Fruit fly (Drosophila melanogaster) whole organism, embryonic: Measurements from ENCODE around the gene CG14984.

ENCODE experiments used
- Blimp-1 ChIP-seq: fragments of 200-800 bp; sonication (Bioruptor generic); optimal IDR thresholded peaks from 3 replicates; lab custom pipeline; 2018; ENCODE audit warnings: missing biosample characterization, missing genetic modification characterization, mild to moderate bottlenecking, moderate library complexity, missing genetic modification reagents
- C15 ChIP-seq: fragments of 200-800 bp; sonication (Bioruptor generic); IDR thresholded peaks from 3 replicates; pipeline ENCODE4 v1.3.6; 2022; ENCODE audit warnings: missing biosample characterization, missing genetic modification characterization
- CG10979 ChIP-seq: fragments of 200-800 bp; sonication (Bioruptor generic); optimal IDR thresholded peaks from 2 replicates; lab custom pipeline; 2018; ENCODE audit warnings: missing biosample characterization, mild to moderate bottlenecking, missing genetic modification characterization, moderate library complexity
- CG12104 ChIP-seq: fragments of 200-800 bp; sonication (Bioruptor generic); optimal IDR thresholded peaks from 3 replicates; lab custom pipeline; 2016; ENCODE audit warnings: missing biosample characterization, missing genetic modification characterization
- CG13775 ChIP-seq: fragments of 200-800 bp; sonication (Bioruptor generic); optimal IDR thresholded peaks from 3 replicates; lab custom pipeline; 2017; ENCODE audit warnings: missing biosample characterization, mild to moderate bottlenecking, missing genetic modification characterization
- CG14710 ChIP-seq: fragments of 200-800 bp; sonication (Bioruptor generic); optimal IDR thresholded peaks from 3 replicates; lab custom pipeline; 2019; ENCODE audit warnings: missing biosample characterization, mild to moderate bottlenecking, missing genetic modification characterization, moderate library complexity
- CG1529 ChIP-seq: fragments of 200-800 bp; sonication (Bioruptor generic); optimal IDR thresholded peaks from 3 replicates; lab custom pipeline; 2018; ENCODE audit warnings: missing biosample characterization, missing genetic modification characterization
- CG15479 ChIP-seq: fragments of 200-800 bp; sonication (Bioruptor generic); optimal IDR thresholded peaks from 3 replicates; lab custom pipeline; 2019; ENCODE audit warnings: missing biosample characterization, mild to moderate bottlenecking, missing genetic modification characterization, moderate library complexity
- CG15696 ChIP-seq: fragments of 200-800 bp; sonication (Bioruptor generic); optimal IDR thresholded peaks from 2 replicates; lab custom pipeline; 2019; ENCODE audit warnings: missing biosample characterization, mild to moderate bottlenecking, missing genetic modification characterization, moderate library complexity
- CG16815 ChIP-seq: fragments of 200-800 bp; sonication (Bioruptor generic); optimal IDR thresholded peaks from 3 replicates; lab custom pipeline; 2017; ENCODE audit warnings: missing biosample characterization, mild to moderate bottlenecking, missing genetic modification characterization
- CG18262 ChIP-seq: fragments of 200-800 bp; optimal IDR thresholded peaks from 3 replicates; lab custom pipeline; 2019; ENCODE audit warnings: missing biosample characterization, mild to moderate bottlenecking, missing genetic modification characterization, moderate library complexity
- CG2202 ChIP-seq: fragments of 200-800 bp; sonication (Bioruptor generic); optimal IDR thresholded peaks from 2 replicates; lab custom pipeline; 2018; ENCODE audit warnings: missing biosample characterization, mild to moderate bottlenecking, missing genetic modification characterization
- CG2678 ChIP-seq: fragments of 200-800 bp; sonication (Bioruptor generic); optimal IDR thresholded peaks from 3 replicates; lab custom pipeline; 2019; ENCODE audit warnings: missing biosample characterization, mild to moderate bottlenecking, missing genetic modification characterization, moderate library complexity
- CG2712 ChIP-seq: fragments of 200-800 bp; optimal IDR thresholded peaks from 3 replicates; lab custom pipeline; 2019; ENCODE audit warnings: missing biosample characterization, mild to moderate bottlenecking, missing genetic modification characterization, moderate library complexity
- CG33213 ChIP-seq: fragments of 200-800 bp; sonication (Bioruptor generic); optimal IDR thresholded peaks from 3 replicates; lab custom pipeline; 2016; ENCODE audit warnings: missing biosample characterization, missing genetic modification characterization
- CG5245 ChIP-seq: fragments of 200-800 bp; sonication (Bioruptor generic); optimal IDR thresholded peaks from 3 replicates; lab custom pipeline; 2016; ENCODE audit warnings: missing biosample characterization, missing genetic modification characterization
- CG6175 ChIP-seq: fragments of 200-800 bp; sonication (Bioruptor generic); IDR thresholded peaks from 3 replicates; pipeline ENCODE4 v1.3.6; 2022; ENCODE audit warnings: missing biosample characterization, missing genetic modification characterization
- CG8388 ChIP-seq: fragments of 200-800 bp; sonication (Bioruptor generic); optimal IDR thresholded peaks from 2 replicates; lab custom pipeline; 2019; ENCODE audit warnings: missing biosample characterization, mild to moderate bottlenecking, missing genetic modification characterization, moderate library complexity
- CG8765 ChIP-seq: fragments of 200-800 bp; sonication (Bioruptor generic); IDR thresholded peaks from 2 replicates; pipeline ENCODE4 v1.3.6; 2022; ENCODE audit warnings: missing biosample characterization, missing genetic modification characterization
- CG9215 ChIP-seq: fragments of 200-800 bp; sonication (Bioruptor generic); IDR thresholded peaks from 2 replicates; pipeline ENCODE4 v1.3.6; 2022; ENCODE audit warnings: missing biosample characterization, missing genetic modification characterization
- CG9727 ChIP-seq: fragments of 200-800 bp; sonication (Bioruptor generic); optimal IDR thresholded peaks from 3 replicates; lab custom pipeline; 2017; ENCODE audit warnings: missing biosample characterization, mild to moderate bottlenecking, missing genetic modification characterization
- Chrac-16 ChIP-seq: fragments of 200-800 bp; sonication (Bioruptor generic); optimal IDR thresholded peaks from 3 replicates; lab custom pipeline; 2016; ENCODE audit warnings: missing biosample characterization, missing genetic modification characterization
- Dip3 ChIP-seq: fragments of 200-800 bp; sonication (Bioruptor generic); optimal IDR thresholded peaks from 3 replicates; lab custom pipeline; 2016; ENCODE audit warnings: missing biosample characterization, missing genetic modification characterization
- Hand ChIP-seq: fragments of 200-800 bp; sonication (Bioruptor generic); optimal IDR thresholded peaks from 2 replicates; lab custom pipeline; 2017; ENCODE audit warnings: mild to moderate bottlenecking, missing biosample characterization, missing genetic modification reagents, missing genetic modification characterization
- Hmr ChIP-seq: fragments of 200-800 bp; sonication (Bioruptor generic); optimal IDR thresholded peaks from 3 replicates; lab custom pipeline; 2017; ENCODE audit warnings: mild to moderate bottlenecking, missing biosample characterization, missing genetic modification reagents, missing genetic modification characterization
- Mad ChIP-seq: fragments of 200-800 bp; sonication (Bioruptor generic); optimal IDR thresholded peaks from 2 replicates; lab custom pipeline; 2016; ENCODE audit warnings: missing biosample characterization, missing genetic modification characterization
- NK7.1 ChIP-seq: fragments of 200-800 bp; sonication (Bioruptor generic); optimal IDR thresholded peaks from 3 replicates; lab custom pipeline; 2016; ENCODE audit warnings: missing biosample characterization, missing genetic modification characterization
- ac ChIP-seq: fragments of 200-800 bp; sonication (Bioruptor generic); optimal IDR thresholded peaks from 3 replicates; lab custom pipeline; 2017; ENCODE audit warnings: missing biosample characterization, mild to moderate bottlenecking, missing genetic modification characterization
- ara ChIP-seq: fragments of 200-800 bp; sonication (Bioruptor generic); IDR thresholded peaks from 2 replicates; pipeline ENCODE4 v1.3.6; 2022; ENCODE audit warnings: missing biosample characterization, missing genetic modification characterization
- az2 ChIP-seq: fragments of 200-800 bp; sonication (Bioruptor generic); optimal IDR thresholded peaks from 3 replicates; lab custom pipeline; 2016; ENCODE audit warnings: missing biosample characterization, missing genetic modification characterization
- cato ChIP-seq: fragments of 200-800 bp; sonication (Bioruptor generic); optimal IDR thresholded peaks from 2 replicates; lab custom pipeline; 2016; ENCODE audit warnings: missing biosample characterization, missing genetic modification characterization, borderline replicate concordance
- chif ChIP-seq, 2 experiments: fragments of 200-800 bp; sonication (Bioruptor generic); optimal IDR thresholded peaks; 3 replicates each; lab custom pipeline; 2016; ENCODE audit warnings: missing biosample characterization in 2 of 2, missing genetic modification characterization in 2 of 2
- fd102C ChIP-seq: fragments of 200-800 bp; sonication (Bioruptor generic); optimal IDR thresholded peaks from 2 replicates; lab custom pipeline; 2018; ENCODE audit warnings: missing biosample characterization, mild to moderate bottlenecking, missing genetic modification characterization, moderate library complexity
- fd64A ChIP-seq: fragments of 200-800 bp; sonication (Bioruptor generic); optimal IDR thresholded peaks from 3 replicates; lab custom pipeline; 2018; ENCODE audit warnings: missing biosample characterization, mild to moderate bottlenecking, missing genetic modification characterization
- gem ChIP-seq: fragments of 200-800 bp; sonication (Bioruptor generic); optimal IDR thresholded peaks from 2 replicates; lab custom pipeline; 2019; ENCODE audit warnings: missing biosample characterization, mild to moderate bottlenecking, missing genetic modification characterization, moderate library complexity
- grau ChIP-seq: fragments of 200-800 bp; optimal IDR thresholded peaks from 3 replicates; lab custom pipeline; 2019; ENCODE audit warnings: missing biosample characterization, mild to moderate bottlenecking, missing genetic modification characterization, moderate library complexity
- gt ChIP-seq: fragments of 200-800 bp; sonication (Bioruptor generic); IDR thresholded peaks from 2 replicates; pipeline ENCODE4 v1.3.6; 2022; ENCODE audit warnings: missing biosample characterization, missing genetic modification characterization
- hb ChIP-seq: fragments of 200-800 bp; sonication (Bioruptor generic); IDR thresholded peaks from 3 replicates; pipeline ENCODE4 v1.3.6; 2022; ENCODE audit warnings: missing biosample characterization, missing genetic modification characterization; ENCODE audit not compliant: partially characterized antibody
- mld ChIP-seq: fragments of 200-800 bp; sonication (Bioruptor generic); IDR thresholded peaks from 3 replicates; pipeline ENCODE4 v1.3.6; 2022; ENCODE audit warnings: missing biosample characterization, missing genetic modification characterization; ENCODE audit not compliant: partially characterized antibody
- nau ChIP-seq: fragments of 200-800 bp; sonication (Bioruptor generic); optimal IDR thresholded peaks from 3 replicates; lab custom pipeline; 2017; ENCODE audit warnings: missing biosample characterization, mild to moderate bottlenecking, missing genetic modification characterization, missing genetic modification reagents
- otp ChIP-seq: fragments of 200-800 bp; sonication (Bioruptor generic); IDR thresholded peaks from 3 replicates; pipeline ENCODE4, ENCODE4 v1.3.6; 2022; ENCODE audit warnings: missing biosample characterization, missing genetic modification characterization
- phol ChIP-seq: fragments of 200-800 bp; sonication (Bioruptor generic); optimal IDR thresholded peaks from 3 replicates; lab custom pipeline; 2018; ENCODE audit warnings: missing biosample characterization, mild to moderate bottlenecking, missing genetic modification characterization, moderate library complexity
- schlank ChIP-seq: fragments of 200-800 bp; sonication (Bioruptor generic); optimal IDR thresholded peaks from 2 replicates; lab custom pipeline; 2018; ENCODE audit warnings: missing biosample characterization, mild to moderate bottlenecking, missing genetic modification characterization
- scrt ChIP-seq: fragments of 200-800 bp; sonication (Bioruptor generic); optimal IDR thresholded peaks from 2 replicates; lab custom pipeline; 2018; ENCODE audit warnings: missing biosample characterization, mild to moderate bottlenecking, missing genetic modification characterization, moderate library complexity
- slp2 ChIP-seq: fragments of 200-800 bp; sonication (Bioruptor generic); optimal IDR thresholded peaks from 2 replicates; lab custom pipeline; 2016; ENCODE audit warnings: missing biosample characterization, missing genetic modification characterization
- sqz ChIP-seq: fragments of 200-800 bp; sonication (Bioruptor generic); optimal IDR thresholded peaks from 3 replicates; lab custom pipeline; 2018; ENCODE audit warnings: missing biosample characterization, mild to moderate bottlenecking, missing genetic modification characterization
- twi ChIP-seq: fragments of 200-800 bp; optimal IDR thresholded peaks from 2 replicates; lab custom pipeline; 2019; ENCODE audit warnings: missing biosample characterization, mild to moderate bottlenecking, missing genetic modification characterization, moderate library complexity
- vfl ChIP-seq: fragments of 200-800 bp; sonication (Bioruptor generic); optimal IDR thresholded peaks from 2 replicates; lab custom pipeline; 2016; ENCODE audit warnings: missing biosample characterization, missing genetic modification characterization
- zfh1 ChIP-seq: fragments of 200-800 bp; sonication (Bioruptor generic); IDR thresholded peaks from 3 replicates; pipeline ENCODE4 v1.3.6; 2022; ENCODE audit warnings: missing biosample characterization, missing genetic modification characterization

CG14984 gene

dm6 chr3L:3977622-3978355 is 25.4 kb upstream of the CG14984 start:
- TF ChIP-seq Hand (GFP tag; lab: Kevin White, UChicago) = no peak
- peak; percentile 33 for TF ChIP-seq CG8388
- TF ChIP-seq gt (GFP tag; lab: Robert Waterston, UW) = no peak
- TF ChIP-seq CG33213 (GFP tag; lab: Kevin White, UChicago) = no peak
- TF ChIP-seq CG10979 (tag; lab: Kevin White, UChicago) = peak; percentile 76
- TF ChIP-seq CG1529 (GFP tag; lab: Kevin White, UChicago) = peak; percentile 33
- TF ChIP-seq grau (tag; lab: Kevin White, UChicago) = peak; percentile 38
- TF ChIP-seq sqz (GFP tag; lab: Kevin White, UChicago) = peak; percentile 89
- no peak for TF ChIP-seq CG9215 (GFP tag; lab: Robert Waterston, UW)
- no peak for TF ChIP-seq mld (GFP tag; lab: Robert Waterston, UW)
- TF ChIP-seq az2 = peak; percentile 18
- TF ChIP-seq fd102C (GFP tag; lab: Kevin White, UChicago) = peak; percentile 39
- TF ChIP-seq CG12104 (GFP tag; lab: Kevin White, UChicago) = no peak
- no peak for TF ChIP-seq C15 (GFP tag; lab: Robert Waterston, UW)
- TF ChIP-seq ac (GFP tag; lab: Kevin White, UChicago) = peak; percentile 40
- peak; percentile 52; the same call in 1 of the 2 replicates for TF ChIP-seq CG8765 (GFP tag; lab: Robert Waterston, UW)
- TF ChIP-seq CG16815 (GFP tag; lab: Kevin White, UChicago) = peak; percentile 40
- TF ChIP-seq phol (tag; lab: Kevin White, UChicago) = peak; percentile 60
- peak; percentile 26 for TF ChIP-seq Chrac-16 (GFP tag; lab: Kevin White, UChicago)
- TF ChIP-seq gem (tag; lab: Kevin White, UChicago) = peak; percentile 61
- TF ChIP-seq chif (GFP tag; optimal IDR thresholded peaks at IDR 0.05; lab: Kevin White, UChicago) = peak in 1 of 2 experiments; percentile 56
- TF ChIP-seq ara (GFP tag; lab: Robert Waterston, UW) = peak; percentile 53; the same call in 1 of the 2 replicates
- TF ChIP-seq CG2678 (tag; lab: Kevin White, UChicago) = peak; percentile 11
- no peak for TF ChIP-seq vfl (GFP tag; lab: Kevin White, UChicago)
- peak; percentile 5 for TF ChIP-seq CG5245 (GFP tag; lab: Kevin White, UChicago)
- peak; percentile 78 for TF ChIP-seq CG2712 (tag; lab: Kevin White, UChicago)
- no peak for TF ChIP-seq schlank (tag; lab: Kevin White, UChicago)
- TF ChIP-seq hb = no peak
- no peak for TF ChIP-seq NK7.1
- TF ChIP-seq twi = peak; percentile 2
- peak; percentile 27 for TF ChIP-seq CG13775 (GFP tag; lab: Kevin White, UChicago)
- no peak for TF ChIP-seq cato (GFP tag; lab: Kevin White, UChicago)
- TF ChIP-seq slp2 (GFP tag; lab: Kevin White, UChicago) = no peak
- TF ChIP-seq otp (GFP tag; lab: Robert Waterston, UW) = no peak
- TF ChIP-seq CG6175 (GFP tag; lab: Robert Waterston, UW) = no peak
- peak; percentile 87 for TF ChIP-seq CG15696 (tag; lab: Kevin White, UChicago)
- TF ChIP-seq CG14710 (tag; lab: Kevin White, UChicago) = peak; percentile 77
- no peak for TF ChIP-seq Hmr
- 0 out of 3 replicates have a peak, but pooled peaks have one; percentile 20 for TF ChIP-seq zfh1 (GFP tag; lab: Robert Waterston, UW)
- TF ChIP-seq CG2202 = peak; percentile 38
- peak; percentile 23 for TF ChIP-seq CG15479 (GFP tag; lab: Kevin White, UChicago)
- TF ChIP-seq nau (GFP tag; lab: Kevin White, UChicago) = no peak
- no peak for TF ChIP-seq fd64A
- peak; percentile 40 for TF ChIP-seq Blimp-1
- TF ChIP-seq Dip3 = no peak
- peak; percentile 78 for TF ChIP-seq CG18262
- TF ChIP-seq Mad (GFP tag; lab: Kevin White, UChicago) = no peak
- TF ChIP-seq scrt (GFP tag; lab: Kevin White, UChicago) = no peak
- peak; percentile 78 for TF ChIP-seq CG9727 (GFP tag; lab: Kevin White, UChicago)
